Worm (Caenorhabditis elegans) whole organism, young adult: ENCODE data around the gene syd-9.

Experiments
- B0261.1 ChIP-seq: sonication (generic microtip); optimal IDR thresholded peaks from 2 replicates; lab custom pipeline; 2016; ENCODE audit warnings: mild to moderate bottlenecking, missing genetic modification characterization, moderate library complexity, missing compliant biosample characterization
- B0336.3 ChIP-seq: fragments of 200-800 bp; sonication (Bioruptor generic); IDR thresholded peaks from 2 replicates; pipeline ENCODE4 v1.3.6; 2022; ENCODE audit warnings: missing genetic modification characterization, missing compliant biosample characterization
- D2030.7 ChIP-seq: fragments of 200-800 bp; sonication (Bioruptor generic); IDR thresholded peaks from 2 replicates; pipeline ENCODE4 v1.3.6; 2022; ENCODE audit warnings: missing genetic modification reagents, missing genetic modification characterization, missing compliant biosample characterization
- F10E7.11 ChIP-seq: sonication (generic microtip); optimal IDR thresholded peaks from 2 replicates; lab custom pipeline; 2017; ENCODE audit warnings: mild to moderate bottlenecking, missing genetic modification characterization, moderate library complexity, missing compliant biosample characterization
- F22D6.2 ChIP-seq: sonication (generic microtip); optimal IDR thresholded peaks from 2 replicates; lab custom pipeline; 2016; ENCODE audit warnings: mild to moderate bottlenecking, missing genetic modification characterization, missing compliant biosample characterization
- F37B4.10 ChIP-seq: fragments of 200-800 bp; sonication (Bioruptor generic); IDR thresholded peaks from 2 replicates; pipeline ENCODE4 v1.3.6; 2022; ENCODE audit warnings: missing genetic modification characterization, missing compliant biosample characterization
- F39B2.1 ChIP-seq: fragments of 200-800 bp; sonication (Bioruptor generic); IDR thresholded peaks from 2 replicates; pipeline ENCODE4 v1.3.6; 2022; ENCODE audit warnings: missing genetic modification reagents, missing genetic modification characterization, missing compliant biosample characterization
- F49E8.2 ChIP-seq: sonication (generic microtip); optimal IDR thresholded peaks from 3 replicates; lab custom pipeline; 2017; ENCODE audit warnings: missing genetic modification characterization, mild to moderate bottlenecking, missing compliant biosample characterization, antibody characterized with exemption, moderate library complexity; ENCODE audit not compliant: insufficient read depth
- F57A8.1 ChIP-seq: fragments of 200-800 bp; sonication (Bioruptor generic); optimal IDR thresholded peaks from 2 replicates; lab custom pipeline; 2018; ENCODE audit warnings: mild to moderate bottlenecking, missing genetic modification characterization, moderate library complexity, missing compliant biosample characterization
- K11D2.4 ChIP-seq: fragments of 200-800 bp; sonication (Bioruptor generic); IDR thresholded peaks from 2 replicates; pipeline ENCODE4 v1.3.6; 2022; ENCODE audit warnings: missing genetic modification reagents, missing genetic modification characterization, missing compliant biosample characterization
- T07F8.4 ChIP-seq: sonication (generic microtip); optimal IDR thresholded peaks from 2 replicates; lab custom pipeline; 2016; ENCODE audit warnings: mild to moderate bottlenecking, missing genetic modification characterization, moderate library complexity, missing compliant biosample characterization
- akir-1 ChIP-seq: fragments of 200-800 bp; sonication (Bioruptor generic); optimal IDR thresholded peaks from 2 replicates; lab custom pipeline; 2018; ENCODE audit warnings: mild to moderate bottlenecking, missing genetic modification characterization, moderate library complexity, missing compliant biosample characterization
- ama-1 ChIP-seq, 3 experiments: fragments of 150-350 bp in 1 of 3; sonication (generic microtip) in 2 of 3; optimal IDR thresholded peaks; 2 replicates each; lab custom pipeline; 2014 to 2018; ENCODE audit warnings: missing biosample characterization in 2 of 3, missing genetic modification characterization in 2 of 3, missing genetic modification reagents in 2 of 3
- atf-7 ChIP-seq: sonication (generic microtip); optimal IDR thresholded peaks from 2 replicates; lab custom pipeline; 2017; ENCODE audit warnings: mild to moderate bottlenecking, missing genetic modification characterization, missing compliant biosample characterization
- athp-1 ChIP-seq: sonication (generic microtip); optimal IDR thresholded peaks from 2 replicates; lab custom pipeline; 2017; ENCODE audit warnings: mild to moderate bottlenecking, missing genetic modification characterization, missing compliant biosample characterization
- attf-6 ChIP-seq: fragments of 200-800 bp; sonication (Bioruptor generic); IDR thresholded peaks from 2 replicates; pipeline ENCODE4 v1.3.6; 2022; ENCODE audit warnings: missing genetic modification reagents, missing genetic modification characterization, missing compliant biosample characterization
- bed-2 ChIP-seq: fragments of 200-800 bp; sonication (Bioruptor generic); IDR thresholded peaks from 2 replicates; pipeline ENCODE4 v1.3.6; 2022; ENCODE audit warnings: missing genetic modification reagents, missing genetic modification characterization, missing compliant biosample characterization
- cebp-1 ChIP-seq, 2 experiments: fragments of 200-800 bp in 1 of 2; sonication (Bioruptor generic) in 1 of 2; sonication (generic microtip) in 1 of 2; IDR thresholded peaks in 1 of 2; optimal IDR thresholded peaks in 1 of 2; 2 replicates each; pipeline versions ENCODE4 v1.3.6 to Lab custom; 2017 to 2022; ENCODE audit warnings: missing compliant biosample characterization in 2 of 2, missing genetic modification characterization in 2 of 2, mild to moderate bottlenecking in 1 of 2, missing genetic modification reagents in 1 of 2, moderate library complexity in 1 of 2
- ceh-27 ChIP-seq: fragments of 200-800 bp; sonication (Bioruptor generic); optimal IDR thresholded peaks from 2 replicates; lab custom pipeline; 2018; ENCODE audit warnings: mild to moderate bottlenecking, missing genetic modification characterization, moderate library complexity, missing compliant biosample characterization
- ceh-40 ChIP-seq: fragments of 200-800 bp; sonication (Bioruptor generic); IDR thresholded peaks from 2 replicates; pipeline ENCODE4 v1.3.6; 2022; ENCODE audit warnings: missing genetic modification characterization, missing compliant biosample characterization
- ceh-91 ChIP-seq: fragments of 200-800 bp; sonication (Bioruptor generic); IDR thresholded peaks from 2 replicates; pipeline ENCODE4 v1.3.6; 2022; ENCODE audit warnings: missing genetic modification reagents, missing genetic modification characterization, missing compliant biosample characterization
- chd-7 ChIP-seq: sonication (generic microtip); optimal IDR thresholded peaks from 2 replicates; lab custom pipeline; 2016; ENCODE audit warnings: mild to moderate bottlenecking, missing genetic modification characterization, moderate library complexity, missing compliant biosample characterization
- egrh-3 ChIP-seq: fragments of 200-800 bp; sonication (Bioruptor generic); IDR thresholded peaks from 2 replicates; pipeline ENCODE4 v1.3.6; 2022; ENCODE audit warnings: missing genetic modification reagents, missing genetic modification characterization, missing compliant biosample characterization
- fkh-3 ChIP-seq: sonication (generic microtip); optimal IDR thresholded peaks from 2 replicates; lab custom pipeline; 2016; ENCODE audit warnings: mild to moderate bottlenecking, missing genetic modification characterization, missing compliant biosample characterization
- gei-17 ChIP-seq: fragments of 200-800 bp; sonication (Bioruptor generic); optimal IDR thresholded peaks from 2 replicates; lab custom pipeline; 2018; ENCODE audit warnings: mild to moderate bottlenecking, missing genetic modification characterization, missing compliant biosample characterization
- hlh-26 ChIP-seq: fragments of 200-800 bp; sonication (Bioruptor generic); conservative IDR thresholded peaks from 2 replicates; pipeline ENCODE4 v1.3.6; 2022; ENCODE audit warnings: missing genetic modification reagents, missing genetic modification characterization, missing compliant biosample characterization
- hmg-1.2 ChIP-seq: fragments of 200-800 bp; sonication (Bioruptor generic); IDR thresholded peaks from 2 replicates; pipeline ENCODE4 v1.3.6; 2022; ENCODE audit warnings: missing genetic modification reagents, missing genetic modification characterization, missing compliant biosample characterization
- hsf-1 ChIP-seq: fragments of 200-800 bp; sonication (Bioruptor generic); IDR thresholded peaks from 2 replicates; pipeline ENCODE4 v1.3.6; 2022; ENCODE audit warnings: missing genetic modification reagents, missing genetic modification characterization, missing compliant biosample characterization
- lir-1 ChIP-seq: fragments of 200-800 bp; sonication (Bioruptor generic); conservative IDR thresholded peaks from 2 replicates; pipeline ENCODE4 v1.3.6; 2022; ENCODE audit warnings: missing genetic modification reagents, missing genetic modification characterization, missing compliant biosample characterization
- madf-3 ChIP-seq: fragments of 200-800 bp; sonication (Bioruptor generic); IDR thresholded peaks from 2 replicates; pipeline ENCODE4 v1.3.6; 2022; ENCODE audit warnings: missing genetic modification reagents, missing genetic modification characterization, missing compliant biosample characterization
- madf-6 ChIP-seq: fragments of 200-800 bp; sonication (Bioruptor generic); IDR thresholded peaks from 2 replicates; pipeline ENCODE4 v1.3.6; 2022; ENCODE audit warnings: missing genetic modification reagents, missing genetic modification characterization, missing compliant biosample characterization
- madf-8 ChIP-seq: fragments of 200-800 bp; sonication (Bioruptor generic); conservative IDR thresholded peaks from 2 replicates; pipeline ENCODE4 v1.3.6; 2022; ENCODE audit warnings: missing genetic modification reagents, missing genetic modification characterization, missing compliant biosample characterization
- mel-28 ChIP-seq: sonication (generic microtip); optimal IDR thresholded peaks from 2 replicates; lab custom pipeline; 2016; ENCODE audit warnings: borderline replicate concordance, mild to moderate bottlenecking, missing genetic modification characterization, missing compliant biosample characterization
- mxl-1 ChIP-seq: sonication (generic microtip); optimal IDR thresholded peaks from 2 replicates; lab custom pipeline; 2016; ENCODE audit warnings: missing genetic modification characterization, missing compliant biosample characterization
- nhr-179 ChIP-seq: sonication (generic microtip); optimal IDR thresholded peaks from 2 replicates; lab custom pipeline; 2016; ENCODE audit warnings: mild to moderate bottlenecking, missing genetic modification characterization, missing compliant biosample characterization
- nhr-27 ChIP-seq: fragments of 200-800 bp; sonication (Bioruptor generic); optimal IDR thresholded peaks from 2 replicates; lab custom pipeline; 2018; ENCODE audit warnings: mild to moderate bottlenecking, missing genetic modification characterization, moderate library complexity, missing compliant biosample characterization
- nhr-80 ChIP-seq: sonication (generic microtip); optimal IDR thresholded peaks from 2 replicates; lab custom pipeline; 2016; ENCODE audit warnings: missing genetic modification characterization, missing compliant biosample characterization
- nhr-90 ChIP-seq: sonication (generic microtip); optimal IDR thresholded peaks from 2 replicates; lab custom pipeline; 2016; ENCODE audit warnings: missing genotype, mild to moderate bottlenecking, missing genetic modification characterization, missing compliant biosample characterization
- pha-4 ChIP-seq: fragments of 150-350 bp; sonication (generic microtip); optimal IDR thresholded peaks from 2 replicates; lab custom pipeline; 2014; ENCODE audit warnings: missing biosample characterization, missing genetic modification reagents, missing genetic modification characterization
- rcor-1 ChIP-seq: fragments of 200-800 bp; sonication (Bioruptor generic); IDR thresholded peaks from 2 replicates; pipeline ENCODE4 v1.3.6; 2022; ENCODE audit warnings: missing genetic modification reagents, missing genetic modification characterization, missing compliant biosample characterization
- rec-8 ChIP-seq, 2 experiments: sonication (generic microtip); optimal IDR thresholded peaks; 2 replicates each; lab custom pipeline; 2016; ENCODE audit warnings: mild to moderate bottlenecking in 2 of 2, missing genetic modification characterization in 2 of 2, missing genetic modification reagents in 2 of 2, missing genotype in 2 of 2, missing biosample characterization in 1 of 2, missing compliant biosample characterization in 1 of 2, moderate library complexity in 1 of 2
- sea-2 ChIP-seq: fragments of 200-800 bp; sonication (Bioruptor generic); IDR thresholded peaks from 2 replicates; pipeline ENCODE4 v1.3.6; 2022; ENCODE audit warnings: missing genetic modification characterization, missing compliant biosample characterization
- snpc-1.3 ChIP-seq: sonication (generic microtip); optimal IDR thresholded peaks from 2 replicates; lab custom pipeline; 2017; ENCODE audit warnings: missing genetic modification characterization, mild to moderate bottlenecking, missing compliant biosample characterization, antibody characterized with exemption, moderate library complexity, missing genotype, missing genetic modification reagents; ENCODE audit not compliant: insufficient read depth
- somi-1 ChIP-seq: fragments of 200-800 bp; sonication (Bioruptor generic); optimal IDR thresholded peaks from 2 replicates; lab custom pipeline; 2018; ENCODE audit warnings: mild to moderate bottlenecking, missing genetic modification characterization, missing compliant biosample characterization
- tbp1 ChIP-seq: fragments of 200-800 bp; sonication (Bioruptor generic); optimal IDR thresholded peaks from 2 replicates; lab custom pipeline; 2018; ENCODE audit warnings: mild to moderate bottlenecking, missing genetic modification characterization, missing compliant biosample characterization
- xnd-1 ChIP-seq: sonication (generic microtip); optimal IDR thresholded peaks from 2 replicates; lab custom pipeline; 2016; ENCODE audit warnings: missing genotype, missing genetic modification reagents, missing genetic modification characterization, missing compliant biosample characterization
- zfh-2 ChIP-seq: fragments of 200-800 bp; sonication (Bioruptor generic); conservative IDR thresholded peaks from 2 replicates; pipeline ENCODE4 v1.3.6; 2022; ENCODE audit warnings: missing genetic modification reagents, missing genetic modification characterization, missing compliant biosample characterization
- zim-3 ChIP-seq: sonication (generic microtip); optimal IDR thresholded peaks from 2 replicates; lab custom pipeline; 2017; ENCODE audit warnings: mild to moderate bottlenecking, missing genetic modification characterization, moderate library complexity, missing compliant biosample characterization

The syd-9 gene

DNA sequence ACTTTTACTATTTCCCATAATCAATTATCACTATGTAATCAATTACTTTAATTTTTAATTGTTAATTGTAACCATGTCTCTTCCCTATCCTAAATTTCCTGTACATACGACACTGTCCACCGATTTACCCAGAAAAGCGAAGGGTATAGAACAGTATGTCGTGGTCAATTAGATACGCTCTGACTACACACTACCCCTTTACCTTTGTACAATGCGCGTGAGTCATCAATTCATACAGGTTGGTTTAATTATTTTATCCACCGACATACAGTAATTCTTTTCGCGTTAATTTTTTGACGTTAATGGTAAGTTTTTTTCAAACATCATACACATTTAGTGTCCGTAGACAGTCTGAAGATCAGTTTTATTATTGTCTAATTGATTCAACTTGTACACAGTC lies 36.3 kb upstream of the syd-9 start (continued):
- TF ChIP-seq F10E7.11 (tag; lab: Kevin White, UChicago) (no peak), nhr-90 (tag; lab: Kevin White, UChicago) (no peak), K11D2.4 (GFP tag; lab: Robert Waterston, UW) (peak; percentile 93), madf-3 (GFP tag; lab: Robert Waterston, UW) (0 out of 2 replicates have a peak, but pooled peaks have one; percentile 45), bed-2 (GFP tag; lab: Robert Waterston, UW) (no peak), akir-1 (peak; percentile 49), rcor-1 (GFP tag; lab: Robert Waterston, UW) (no peak; the same call in none of the 2 replicates), mel-28 (tag; lab: Kevin White, UChicago) (no peak), sea-2 (GFP tag; lab: Robert Waterston, UW) (no peak), attf-6 (GFP tag; lab: Robert Waterston, UW) (no peak), zim-3 (tag; lab: Kevin White, UChicago) (no peak), chd-7 (tag; lab: Kevin White, UChicago) (no peak), T07F8.4 (peak; percentile 26), F22D6.2 (peak; percentile 83), D2030.7 (GFP tag; lab: Robert Waterston, UW) (no peak), atf-7 (tag; lab: Kevin White, UChicago) (peak; percentile 94), pha-4 (tag; lab: Kevin White, UChicago) (peak; percentile 57), fkh-3 (tag; lab: Kevin White, UChicago) (no peak), lir-1 (peak; percentile 72), egrh-3 (no peak), nhr-179 (tag; lab: Kevin White, UChicago) (peak; percentile 16), F37B4.10 (GFP tag; lab: Robert Waterston, UW) (no peak), nhr-80 (tag; lab: Kevin White, UChicago) (peak; percentile 92), athp-1 (tag; lab: Kevin White, UChicago) (no peak), F57A8.1 (GFP tag; lab: Kevin White, UChicago) (no peak), ceh-40 (0 out of 2 replicates have a peak, but pooled peaks have one; percentile 31), tbp1 (GFP tag; lab: Kevin White, UChicago) (no peak), mxl-1 (tag; lab: Kevin White, UChicago) (no peak), madf-8 (GFP tag; lab: Robert Waterston, UW) (no peak), somi-1 (GFP tag; lab: Kevin White, UChicago) (peak; percentile 88), B0261.1 (tag; lab: Kevin White, UChicago) (peak; percentile 55), hmg-1.2 (GFP tag; lab: Robert Waterston, UW) (peak; percentile 66; the same call in 1 of the 2 replicates), xnd-1 (tag; lab: Kevin White, UChicago) (no peak), hsf-1 (no peak), zfh-2 (GFP tag; lab: Robert Waterston, UW) (no peak), rec-8 (tag; optimal IDR thresholded peaks at IDR 0.05; lab: Kevin White, UChicago) (no peak), snpc-1.3 (peak; percentile 2), F39B2.1 (GFP tag; lab: Robert Waterston, UW) (no peak), cebp-1 (GFP tag; IDR thresholded peaks at IDR 0.05; lab: Robert Waterston, UW) (0 out of 2 replicates have a peak, but pooled peaks have one; percentile 70), cebp-1 (tag; optimal IDR thresholded peaks at IDR 0.05; lab: Kevin White, UChicago) (no peak), ceh-27 (GFP tag; lab: Kevin White, UChicago) (peak; percentile 92), ama-1 (optimal IDR thresholded peaks at IDR 0.05; lab: Kevin White, UChicago) (no peak), ama-1 (GFP tag; optimal IDR thresholded peaks at IDR 0.05; lab: Kevin White, UChicago) (no peak), madf-6 (GFP tag; lab: Robert Waterston, UW) (no peak), ceh-91 (GFP tag; lab: Robert Waterston, UW) (no peak), F49E8.2 (no peak), gei-17 (GFP tag; lab: Kevin White, UChicago) (peak; percentile 96), B0336.3 (GFP tag; lab: Robert Waterston, UW) (no peak), nhr-27 (peak; percentile 27), hlh-26 (GFP tag; lab: Robert Waterston, UW) (no peak)
